Worm (Caenorhabditis elegans) whole organism, midembryonic: Measurements from ENCODE around the gene ttr-40.

Experiments
- T22C8.4 ChIP-seq: fragments of 200-800 bp; sonication (Bioruptor generic); IDR thresholded peaks from 2 replicates; pipeline ENCODE4 v1.3.6; 2022; ENCODE audit warnings: missing genetic modification characterization, missing compliant biosample characterization
- cog-1 ChIP-seq: sonication (generic microtip); optimal IDR thresholded peaks from 2 replicates; lab custom pipeline; 2016; ENCODE audit warnings: missing genetic modification characterization, missing compliant biosample characterization
- flt-1 ChIP-seq: fragments of 200-800 bp; sonication (Bioruptor generic); IDR thresholded peaks from 2 replicates; pipeline ENCODE4 v1.3.6; 2022; ENCODE audit warnings: missing genetic modification characterization, missing compliant biosample characterization
- klf-2 ChIP-seq: fragments of 200-800 bp; sonication (Bioruptor generic); conservative IDR thresholded peaks from 2 replicates; pipeline ENCODE4 v1.3.6; 2022; ENCODE audit warnings: missing genetic modification reagents, missing genetic modification characterization, missing compliant biosample characterization
- med-1 ChIP-seq: sonication (generic microtip); optimal IDR thresholded peaks from 2 replicates; lab custom pipeline; 2017; ENCODE audit warnings: missing genetic modification characterization, mild to moderate bottlenecking, missing compliant biosample characterization, antibody characterized with exemption, missing genetic modification reagents; ENCODE audit not compliant: insufficient read depth
- tab-1 ChIP-seq: fragments of 200-800 bp; sonication (Bioruptor generic); IDR thresholded peaks from 2 replicates; pipeline ENCODE4 v1.3.6; 2022; ENCODE audit warnings: missing genetic modification characterization, missing compliant biosample characterization
- ztf-23 ChIP-seq: fragments of 200-800 bp; sonication (Bioruptor generic); IDR thresholded peaks from 2 replicates; pipeline ENCODE4 v1.3.6; 2022; ENCODE audit warnings: missing genetic modification reagents, missing genetic modification characterization, missing compliant biosample characterization
- ztf-29 ChIP-seq: fragments of 200-800 bp; sonication (Bioruptor generic); IDR thresholded peaks from 2 replicates; pipeline ENCODE4 v1.3.6; 2022; ENCODE audit warnings: missing genetic modification reagents, missing genetic modification characterization, missing compliant biosample characterization

DNA sequence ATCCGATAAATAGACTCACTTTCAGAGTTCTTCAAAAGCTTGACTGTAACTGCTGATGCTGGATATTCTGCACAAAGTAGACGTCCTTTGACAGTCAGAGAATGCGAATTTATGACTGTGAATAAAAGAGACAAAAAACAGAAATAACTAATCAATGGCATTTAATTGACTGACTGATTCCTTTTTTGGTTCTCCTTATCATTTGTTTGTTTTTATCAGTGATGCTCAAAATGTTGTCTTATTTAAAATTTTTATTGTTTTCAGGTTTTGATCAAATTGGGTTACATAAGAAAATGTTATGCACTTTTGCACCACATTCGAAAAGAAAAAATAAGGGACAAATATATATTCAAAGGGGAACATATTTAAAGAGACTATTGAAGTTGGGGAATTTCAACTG, 1.1 kb upstream of the ttr-40 start, which contains the start of gene ttr-49:
- no peak for TF ChIP-seq T22C8.4 (GFP tag; lab: Robert Waterston, UW)
- no peak for TF ChIP-seq ztf-29
- no peak for TF ChIP-seq flt-1
- TF ChIP-seq klf-2 (GFP tag; lab: Robert Waterston, UW): no peak
- no peak for TF ChIP-seq tab-1 (GFP tag; lab: Robert Waterston, UW)
- TF ChIP-seq ztf-23: no peak
- no peak for TF ChIP-seq cog-1 (tag; lab: Kevin White, UChicago)
- TF ChIP-seq med-1: no peak
